Worm (Caenorhabditis elegans) whole organism, L4 larva: ENCODE measurements around the gene ubh-3.

Experiments used
- D1046.2 ChIP-seq: fragments of 200-800 bp; sonication (Bioruptor generic); IDR thresholded peaks from 2 replicates; pipeline ENCODE4 v1.3.6; 2022; ENCODE audit warnings: missing genetic modification characterization, missing compliant biosample characterization
- F10B5.3 ChIP-seq: sonication (generic microtip); optimal IDR thresholded peaks from 2 replicates; lab custom pipeline; 2016; ENCODE audit warnings: mild to moderate bottlenecking, missing genetic modification characterization, missing compliant biosample characterization
- F44E2.7 ChIP-seq: fragments of 200-800 bp; sonication (Bioruptor generic); IDR thresholded peaks from 2 replicates; pipeline ENCODE4 v2.1.2; 2022; ENCODE audit warnings: missing genetic modification characterization, missing compliant biosample characterization
- F49E8.2 ChIP-seq: sonication (generic microtip); optimal IDR thresholded peaks from 2 replicates; lab custom pipeline; 2016; ENCODE audit warnings: missing compliant biosample characterization, mild to moderate bottlenecking, missing genetic modification characterization, borderline replicate concordance
- T20F7.1 ChIP-seq: fragments of 200-800 bp; sonication (Bioruptor generic); optimal IDR thresholded peaks from 2 replicates; lab custom pipeline; 2018; ENCODE audit warnings: mild to moderate bottlenecking, missing genetic modification characterization, missing compliant biosample characterization
- Y105C5A.15 ChIP-seq: fragments of 200-800 bp; sonication (Bioruptor generic); IDR thresholded peaks from 2 replicates; pipeline ENCODE4 v1.3.6; 2022; ENCODE audit warnings: missing genetic modification characterization, missing compliant biosample characterization
- Y75B8A.6 ChIP-seq: fragments of 200-800 bp; sonication (Bioruptor generic); IDR thresholded peaks from 2 replicates; pipeline ENCODE4 v1.3.6; 2022; ENCODE audit warnings: missing genetic modification reagents, missing genetic modification characterization, missing compliant biosample characterization
- ZK546.5 ChIP-seq, 2 experiments: sonication (generic microtip); optimal IDR thresholded peaks; 2 replicates each; lab custom pipeline; 2017; ENCODE audit warnings: missing biosample characterization in 2 of 2, missing genetic modification characterization in 2 of 2
- aha-1 ChIP-seq: fragments of 150-350 bp; peaks from one replicate; lab custom pipeline; 2014; ENCODE audit warnings: missing biosample characterization, missing genetic modification characterization
- arid-1 ChIP-seq: fragments of 200-800 bp; sonication (Bioruptor generic); conservative IDR thresholded peaks from 2 replicates; pipeline ENCODE4 v1.3.6; 2022; ENCODE audit warnings: missing genetic modification reagents, missing genetic modification characterization, missing compliant biosample characterization
- ceh-20 ChIP-seq: fragments of 200-800 bp; sonication (Bioruptor generic); IDR thresholded peaks from 2 replicates; pipeline ENCODE4 v1.3.6; 2022; ENCODE audit warnings: missing genetic modification reagents, missing genetic modification characterization, missing compliant biosample characterization
- ceh-28 ChIP-seq: fragments of 150-350 bp; optimal IDR thresholded peaks from 2 replicates; lab custom pipeline; 2014; ENCODE audit warnings: missing biosample characterization, missing genetic modification reagents, missing genetic modification characterization
- ceh-32 ChIP-seq: sonication (generic microtip); optimal IDR thresholded peaks from 2 replicates; lab custom pipeline; 2016; ENCODE audit warnings: mild to moderate bottlenecking, missing genetic modification characterization, missing compliant biosample characterization; ENCODE audit not compliant: poor library complexity
- ces-1 ChIP-seq: fragments of 150-350 bp; sonication (generic microtip); optimal IDR thresholded peaks from 4 replicates; lab custom pipeline; 2014; ENCODE audit warnings: missing biosample characterization, missing genetic modification reagents, missing genetic modification characterization
- daf-12 ChIP-seq: fragments of 150-350 bp; optimal IDR thresholded peaks from 2 replicates; lab custom pipeline; 2014; ENCODE audit warnings: missing biosample characterization, missing genetic modification reagents, missing genetic modification characterization
- daf-16 ChIP-seq, 3 experiments: sonication (generic microtip); optimal IDR thresholded peaks; 2 replicates each; lab custom pipeline; 2016 to 2017; ENCODE audit warnings: missing genetic modification characterization in 3 of 3, missing genetic modification reagents in 3 of 3, mild to moderate bottlenecking in 2 of 3, missing compliant biosample characterization in 2 of 3, missing biosample characterization in 1 of 3, moderate library complexity in 1 of 3
- daf-8 ChIP-seq: fragments of 200-800 bp; sonication (Bioruptor generic); IDR thresholded peaks from 2 replicates; pipeline ENCODE4 v1.3.6; 2022; ENCODE audit warnings: missing genetic modification characterization, missing compliant biosample characterization
- dmd-8 ChIP-seq: fragments of 200-800 bp; sonication (Bioruptor generic); IDR thresholded peaks from 2 replicates; pipeline ENCODE4 v1.3.6; 2022; ENCODE audit warnings: missing genetic modification characterization, missing compliant biosample characterization
- dve-1 ChIP-seq: sonication (generic microtip); optimal IDR thresholded peaks from 2 replicates; lab custom pipeline; 2017; ENCODE audit warnings: antibody characterized with exemption, mild to moderate bottlenecking, missing genetic modification characterization, missing compliant biosample characterization; ENCODE audit not compliant: insufficient read depth
- egl-27 ChIP-seq: sonication (generic microtip); optimal IDR thresholded peaks from 3 replicates; lab custom pipeline; 2017; ENCODE audit warnings: missing biosample characterization, missing genetic modification reagents, missing genetic modification characterization
- fkh-10 ChIP-seq: fragments of 150-350 bp; optimal IDR thresholded peaks from 2 replicates; lab custom pipeline; 2014; ENCODE audit warnings: missing biosample characterization, missing genetic modification reagents, missing genetic modification characterization
- gei-8 ChIP-seq: fragments of 200-800 bp; sonication (Bioruptor generic); optimal IDR thresholded peaks from 2 replicates; lab custom pipeline; 2018; ENCODE audit warnings: mild to moderate bottlenecking, missing genetic modification characterization, missing compliant biosample characterization
- hlh-11 ChIP-seq: fragments of 200-800 bp; sonication (Bioruptor generic); optimal IDR thresholded peaks from 2 replicates; lab custom pipeline; 2018; ENCODE audit warnings: mild to moderate bottlenecking, missing genetic modification characterization, missing compliant biosample characterization
- hlh-30 ChIP-seq: sonication (generic microtip); optimal IDR thresholded peaks from 2 replicates; lab custom pipeline; 2017; ENCODE audit warnings: antibody characterized with exemption, mild to moderate bottlenecking, missing genetic modification characterization, missing compliant biosample characterization; ENCODE audit not compliant: insufficient read depth
- lim-7 ChIP-seq: fragments of 200-800 bp; sonication (Bioruptor generic); IDR thresholded peaks from 2 replicates; pipeline ENCODE4 v1.3.6; 2022; ENCODE audit warnings: missing genetic modification characterization, missing compliant biosample characterization
- lin-1 ChIP-seq: fragments of 200-800 bp; sonication (Bioruptor generic); IDR thresholded peaks from 2 replicates; pipeline ENCODE4 v1.3.6; 2022; ENCODE audit warnings: missing genetic modification reagents, missing genetic modification characterization, missing compliant biosample characterization
- lin-29 ChIP-seq: fragments of 200-800 bp; sonication (Bioruptor generic); IDR thresholded peaks from 2 replicates; pipeline ENCODE4 v1.3.6; 2022; ENCODE audit warnings: missing genetic modification reagents, missing genetic modification characterization, missing compliant biosample characterization
- lin-38 ChIP-seq: fragments of 200-800 bp; sonication (Bioruptor generic); IDR thresholded peaks from 2 replicates; pipeline ENCODE4 v1.3.6; 2022; ENCODE audit warnings: missing genetic modification reagents, missing genetic modification characterization, missing compliant biosample characterization
- lir-3 ChIP-seq: sonication (generic microtip); optimal IDR thresholded peaks from 2 replicates; lab custom pipeline; 2016; ENCODE audit warnings: mild to moderate bottlenecking, missing genetic modification characterization, missing compliant biosample characterization
- madf-5 ChIP-seq, 2 experiments: fragments of 200-800 bp; sonication (Bioruptor generic); IDR thresholded peaks; 2 replicates each; pipeline ENCODE4 v1.3.6; 2022; ENCODE audit warnings: missing compliant biosample characterization in 2 of 2, missing genetic modification characterization in 2 of 2
- mxl-3 ChIP-seq: fragments of 200-800 bp; sonication (Bioruptor generic); optimal IDR thresholded peaks from 2 replicates; lab custom pipeline; 2018; ENCODE audit warnings: mild to moderate bottlenecking, missing genetic modification characterization, missing compliant biosample characterization
- nhr-10 ChIP-seq: fragments of 150-350 bp; optimal IDR thresholded peaks from 2 replicates; lab custom pipeline; 2014; ENCODE audit warnings: missing biosample characterization, missing genetic modification characterization
- nhr-102 ChIP-seq: sonication (generic microtip); optimal IDR thresholded peaks from 2 replicates; lab custom pipeline; 2016; ENCODE audit warnings: mild to moderate bottlenecking, missing genetic modification characterization, moderate library complexity, missing compliant biosample characterization
- nhr-111 ChIP-seq: fragments of 200-800 bp; sonication (Bioruptor generic); optimal IDR thresholded peaks from 2 replicates; lab custom pipeline; 2018; ENCODE audit warnings: mild to moderate bottlenecking, missing genetic modification characterization, missing compliant biosample characterization
- nhr-28 ChIP-seq: fragments of 150-350 bp; optimal IDR thresholded peaks from 2 replicates; lab custom pipeline; 2014; ENCODE audit warnings: missing biosample characterization, missing genetic modification characterization
- nhr-41 ChIP-seq: fragments of 200-800 bp; sonication (Bioruptor generic); IDR thresholded peaks from 2 replicates; pipeline ENCODE4 v1.3.6; 2022; ENCODE audit warnings: missing genetic modification reagents, missing genetic modification characterization, missing compliant biosample characterization
- nhr-42 ChIP-seq: fragments of 200-800 bp; sonication (Bioruptor generic); IDR thresholded peaks from 2 replicates; pipeline ENCODE4 v1.3.6; 2022; ENCODE audit warnings: missing genetic modification characterization, missing compliant biosample characterization
- nhr-48 ChIP-seq: sonication (generic microtip); optimal IDR thresholded peaks from 2 replicates; lab custom pipeline; 2016; ENCODE audit warnings: mild to moderate bottlenecking, missing genetic modification characterization, missing compliant biosample characterization
- nhr-76 ChIP-seq: fragments of 150-350 bp; optimal IDR thresholded peaks from 2 replicates; lab custom pipeline; 2014; ENCODE audit warnings: missing biosample characterization, missing genetic modification characterization
- pqm-1 ChIP-seq: sonication (generic microtip); optimal IDR thresholded peaks from 2 replicates; lab custom pipeline; 2017; ENCODE audit warnings: missing biosample characterization, missing genetic modification characterization
- rbr-2 ChIP-seq: sonication (generic microtip); optimal IDR thresholded peaks from 2 replicates; lab custom pipeline; 2016; ENCODE audit warnings: missing genotype, missing genetic modification characterization, missing compliant biosample characterization
- saeg-2 ChIP-seq: fragments of 200-800 bp; sonication (Bioruptor generic); IDR thresholded peaks from 2 replicates; pipeline ENCODE4 v1.3.6; 2022; ENCODE audit warnings: missing genetic modification reagents, missing genetic modification characterization, missing compliant biosample characterization
- sdz-12 ChIP-seq: fragments of 200-800 bp; sonication (Bioruptor generic); optimal IDR thresholded peaks from 2 replicates; lab custom pipeline; 2018; ENCODE audit warnings: mild to moderate bottlenecking, missing genetic modification characterization, missing compliant biosample characterization
- skn-1 ChIP-seq: fragments of 150-350 bp; optimal IDR thresholded peaks from 2 replicates; lab custom pipeline; 2014; ENCODE audit warnings: missing biosample characterization, missing genetic modification characterization
- tra-1 ChIP-seq: fragments of 200-800 bp; sonication (Bioruptor generic); IDR thresholded peaks from 2 replicates; pipeline ENCODE4 v1.3.6; 2022; ENCODE audit warnings: missing genetic modification reagents, missing genetic modification characterization, missing compliant biosample characterization
- unc-62 ChIP-seq, 3 experiments: fragments of 150-350 bp in 1 of 3; sonication (generic microtip); optimal IDR thresholded peaks in 2 of 3; peaks in 1 of 3; 1 replicate in 1 of 3; 2 replicates in 2 of 3; lab custom pipeline; 2014 to 2017; ENCODE audit warnings: missing biosample characterization in 3 of 3, missing genetic modification characterization in 3 of 3, missing genetic modification reagents in 3 of 3, missing genotype in 1 of 3
- zfp-2 ChIP-seq: sonication (generic microtip); optimal IDR thresholded peaks from 2 replicates; lab custom pipeline; 2016; ENCODE audit warnings: mild to moderate bottlenecking, missing genetic modification characterization, missing compliant biosample characterization
- zfp-3 ChIP-seq: fragments of 200-800 bp; sonication (Bioruptor generic); conservative IDR thresholded peaks from 2 replicates; pipeline ENCODE4 v1.3.6; 2022; ENCODE audit warnings: missing genetic modification reagents, missing genetic modification characterization, missing compliant biosample characterization
- zip-11 ChIP-seq: fragments of 200-800 bp; sonication (Bioruptor generic); IDR thresholded peaks from 2 replicates; pipeline ENCODE4 v1.3.6; 2022; ENCODE audit warnings: missing genetic modification characterization, missing compliant biosample characterization
- ztf-11 ChIP-seq: fragments of 150-350 bp; optimal IDR thresholded peaks from 2 replicates; lab custom pipeline; 2014; ENCODE audit warnings: missing biosample characterization, missing genetic modification characterization
- ztf-7 ChIP-seq: fragments of 150-350 bp; optimal IDR thresholded peaks from 2 replicates; lab custom pipeline; 2014; ENCODE audit warnings: missing biosample characterization, missing genetic modification characterization

Gene ubh-3

ce11 chrV:6514887-6515324 is 6.3 kb upstream of the ubh-3 start, which contains the start of gene dpy-11:
Gene dpy-11 (minus strand): TSS chrV:6515240.
- TF ChIP-seq nhr-102 (tag; lab: Kevin White, UChicago) (peak; percentile 29), hlh-30 (tag; lab: Kevin White, UChicago) (no peak), ceh-20 (GFP tag; lab: Robert Waterston, UW) (no peak), zfp-2 (no peak), arid-1 (no peak), F10B5.3 (tag; lab: Kevin White, UChicago) (no peak), lim-7 (GFP tag; lab: Robert Waterston, UW) (0 out of 2 replicates have a peak, but pooled peaks have one; percentile 18), ztf-11 (tag; lab: Kevin White, UChicago) (no peak), dmd-8 (GFP tag; lab: Robert Waterston, UW) (no peak), mxl-3 (GFP tag; lab: Kevin White, UChicago) (peak; percentile 75), unc-62 (GFP tag; optimal IDR thresholded peaks at IDR 0.05 in 1 of 2; lab: Kevin White, UChicago) (no peak), unc-62 (tag; optimal IDR thresholded peaks at IDR 0.05; lab: Kevin White, UChicago) (no peak), lin-29 (GFP tag; lab: Robert Waterston, UW) (no peak), nhr-28 (tag; lab: Kevin White, UChicago) (peak; percentile 36), daf-8 (GFP tag; lab: Robert Waterston, UW) (no peak), nhr-10 (tag; lab: Kevin White, UChicago) (no peak), ztf-7 (no peak), zfp-3 (GFP tag; lab: Robert Waterston, UW) (peak; percentile 93), Y105C5A.15 (GFP tag; lab: Robert Waterston, UW) (0 out of 2 replicates have a peak, but pooled peaks have one; percentile 46), ceh-32 (tag; lab: Kevin White, UChicago) (no peak), saeg-2 (GFP tag; lab: Robert Waterston, UW) (no peak), nhr-111 (GFP tag; lab: Kevin White, UChicago) (no peak), nhr-41 (GFP tag; lab: Robert Waterston, UW) (no peak), F44E2.7 (GFP tag; lab: Robert Waterston, UW) (no peak), aha-1 (peak; percentile 98), skn-1 (tag; lab: Kevin White, UChicago) (no peak), zip-11 (GFP tag; lab: Robert Waterston, UW) (no peak), Y75B8A.6 (GFP tag; lab: Robert Waterston, UW) (peak; percentile 91), nhr-76 (tag; lab: Kevin White, UChicago) (no peak), rbr-2 (tag; lab: Kevin White, UChicago) (no peak), D1046.2 (GFP tag; lab: Robert Waterston, UW) (no peak), lin-1 (GFP tag; lab: Robert Waterston, UW) (0 out of 2 replicates have a peak, but pooled peaks have one; percentile 15), madf-5 (GFP tag; IDR thresholded peaks at IDR 0.05; lab: Robert Waterston, UW) (no peak), ZK546.5 (tag; optimal IDR thresholded peaks at IDR 0.05; lab: Kevin White, UChicago) (no peak), fkh-10 (GFP tag; lab: Kevin White, UChicago) (no peak), daf-12 (no peak), daf-16 (GFP tag; optimal IDR thresholded peaks at IDR 0.05; lab: Kevin White, UChicago) (peak in 1 of 2 experiments; percentile 30), daf-16 (tag; optimal IDR thresholded peaks at IDR 0.05; lab: Kevin White, UChicago) (peak; percentile 21), sdz-12 (GFP tag; lab: Kevin White, UChicago) (peak; percentile 90), lir-3 (tag; lab: Kevin White, UChicago) (no peak), dve-1 (tag; lab: Kevin White, UChicago) (peak; percentile 57), hlh-11 (tag; lab: Kevin White, UChicago) (peak; percentile 79), nhr-42 (GFP tag; lab: Robert Waterston, UW) (no peak), lin-38 (GFP tag; lab: Robert Waterston, UW) (peak; percentile 53), T20F7.1 (peak; percentile 37), nhr-48 (tag; lab: Kevin White, UChicago) (peak; percentile 44), F49E8.2 (tag; lab: Kevin White, UChicago) (no peak), ceh-28 (tag; lab: Kevin White, UChicago) (no peak), tra-1 (GFP tag; lab: Robert Waterston, UW) (0 out of 2 replicates have a peak, but pooled peaks have one; percentile 48), egl-27 (tag; lab: Kevin White, UChicago) (no peak), ces-1 (GFP tag; lab: Kevin White, UChicago) (no peak), gei-8 (GFP tag; lab: Kevin White, UChicago) (peak; percentile 46), pqm-1 (tag; lab: Kevin White, UChicago) (no peak)
